Worm (Caenorhabditis elegans) whole organism, late embryonic: ENCODE results near the gene Y71H2AR.2.

Source experiments
- C08G9.2 ChIP-seq: sonication (generic microtip); optimal IDR thresholded peaks from 2 replicates; lab custom pipeline; 2016; ENCODE audit warnings: mild to moderate bottlenecking, missing genetic modification characterization, moderate library complexity, missing compliant biosample characterization
- C38D4.7 ChIP-seq: fragments of 200-800 bp; sonication (Bioruptor generic); optimal IDR thresholded peaks from 2 replicates; lab custom pipeline; 2018; ENCODE audit warnings: mild to moderate bottlenecking, missing genetic modification characterization, moderate library complexity, missing compliant biosample characterization
- K02D7.2 ChIP-seq: sonication (generic microtip); optimal IDR thresholded peaks from 2 replicates; lab custom pipeline; 2017; ENCODE audit warnings: mild to moderate bottlenecking, missing genetic modification characterization, missing compliant biosample characterization
- ama-1 ChIP-seq: fragments of 150-350 bp; optimal IDR thresholded peaks from 2 replicates; lab custom pipeline; 2014
- ceh-19 ChIP-seq: fragments of 200-800 bp; sonication (Bioruptor generic); optimal IDR thresholded peaks from 2 replicates; lab custom pipeline; 2018; ENCODE audit warnings: mild to moderate bottlenecking, missing genetic modification characterization, missing compliant biosample characterization
- ceh-24 ChIP-seq: sonication (generic microtip); optimal IDR thresholded peaks from 2 replicates; lab custom pipeline; 2016; ENCODE audit warnings: mild to moderate bottlenecking, missing genetic modification characterization, missing compliant biosample characterization
- ceh-34 ChIP-seq: sonication (generic microtip); optimal IDR thresholded peaks from 2 replicates; lab custom pipeline; 2016; ENCODE audit warnings: mild to moderate bottlenecking, missing genetic modification characterization, missing compliant biosample characterization
- ceh-48 ChIP-seq: sonication (generic microtip); optimal IDR thresholded peaks from 2 replicates; lab custom pipeline; 2016; ENCODE audit warnings: missing genetic modification characterization, inconsistent platforms, missing compliant biosample characterization
- ceh-6 ChIP-seq: fragments of 200-800 bp; sonication (Bioruptor generic); optimal IDR thresholded peaks from 2 replicates; lab custom pipeline; 2018; ENCODE audit warnings: mild to moderate bottlenecking, missing genetic modification characterization, missing compliant biosample characterization
- che-1 ChIP-seq: sonication (generic microtip); optimal IDR thresholded peaks from 2 replicates; lab custom pipeline; 2016; ENCODE audit warnings: mild to moderate bottlenecking, missing genetic modification characterization, missing compliant biosample characterization
- dve-1 ChIP-seq: sonication (generic microtip); optimal IDR thresholded peaks from 2 replicates; lab custom pipeline; 2017; ENCODE audit warnings: antibody characterized with exemption, mild to moderate bottlenecking, missing genetic modification characterization, missing compliant biosample characterization
- elt-2 ChIP-seq: sonication (generic microtip); optimal IDR thresholded peaks from 2 replicates; lab custom pipeline; 2016; ENCODE audit warnings: missing genetic modification reagents, missing genetic modification characterization, missing compliant biosample characterization
- fax-1 ChIP-seq: sonication (generic microtip); optimal IDR thresholded peaks from 2 replicates; lab custom pipeline; 2016; ENCODE audit warnings: missing genotype, missing genetic modification characterization, missing compliant biosample characterization
- fkh-6 ChIP-seq: sonication (generic microtip); optimal IDR thresholded peaks from 2 replicates; lab custom pipeline; 2016; ENCODE audit warnings: missing genetic modification characterization, missing compliant biosample characterization
- gmeb-2 ChIP-seq: sonication (generic microtip); optimal IDR thresholded peaks from 2 replicates; lab custom pipeline; 2016; ENCODE audit warnings: missing genetic modification characterization, inconsistent platforms, missing compliant biosample characterization
- hlh-30 ChIP-seq: sonication (generic microtip); optimal IDR thresholded peaks from 2 replicates; lab custom pipeline; 2017; ENCODE audit warnings: antibody characterized with exemption, missing genetic modification characterization, missing compliant biosample characterization; ENCODE audit not compliant: insufficient read depth
- hlh-8 ChIP-seq: sonication (generic microtip); optimal IDR thresholded peaks from 2 replicates; lab custom pipeline; 2016; ENCODE audit warnings: missing genotype, missing genetic modification characterization, missing compliant biosample characterization
- lim-6 ChIP-seq: sonication (generic microtip); optimal IDR thresholded peaks from 2 replicates; lab custom pipeline; 2016; ENCODE audit warnings: missing genetic modification characterization, missing compliant biosample characterization
- nfya-1 ChIP-seq: sonication (generic microtip); optimal IDR thresholded peaks from 2 replicates; lab custom pipeline; 2017; ENCODE audit warnings: missing genetic modification characterization, mild to moderate bottlenecking, missing compliant biosample characterization, antibody characterized with exemption, moderate library complexity
- nhr-11 ChIP-seq: fragments of 150-350 bp; optimal IDR thresholded peaks from 2 replicates; lab custom pipeline; 2014; ENCODE audit warnings: missing biosample characterization, missing genetic modification characterization
- nhr-232 ChIP-seq: sonication (generic microtip); optimal IDR thresholded peaks from 2 replicates; lab custom pipeline; 2016; ENCODE audit warnings: missing genetic modification characterization, missing compliant biosample characterization
- pha-2 ChIP-seq: sonication (generic microtip); optimal IDR thresholded peaks from 2 replicates; lab custom pipeline; 2017; ENCODE audit warnings: mild to moderate bottlenecking, missing genetic modification characterization, missing compliant biosample characterization
- pha-4 ChIP-seq: fragments of 150-350 bp; optimal IDR thresholded peaks from 2 replicates; lab custom pipeline; 2018; ENCODE audit warnings: missing biosample characterization, missing genetic modification reagents, missing genetic modification characterization
- pqm-1 ChIP-seq: sonication (generic microtip); optimal IDR thresholded peaks from 2 replicates; lab custom pipeline; 2016; ENCODE audit warnings: missing genetic modification characterization, missing compliant biosample characterization
- pros-1 ChIP-seq: fragments of 150-350 bp; optimal IDR thresholded peaks from 2 replicates; lab custom pipeline; 2014; ENCODE audit warnings: missing biosample characterization, missing genetic modification reagents, missing genetic modification characterization
- ref-2 ChIP-seq: sonication (generic microtip); optimal IDR thresholded peaks from 2 replicates; lab custom pipeline; 2016; ENCODE audit warnings: missing genetic modification characterization, missing compliant biosample characterization
- rnt-1 ChIP-seq: sonication (generic microtip); optimal IDR thresholded peaks from 2 replicates; lab custom pipeline; 2016; ENCODE audit warnings: missing genetic modification characterization, missing compliant biosample characterization
- unc-3 ChIP-seq, 2 experiments: fragments of 200-800 bp in 1 of 2; sonication (Bioruptor generic) in 1 of 2; sonication (generic microtip) in 1 of 2; conservative IDR thresholded peaks in 1 of 2; optimal IDR thresholded peaks in 1 of 2; 2 replicates each; pipeline versions ENCODE4 v1.3.6 to Lab custom; 2016 to 2022; ENCODE audit warnings: missing compliant biosample characterization in 2 of 2, missing genetic modification characterization in 2 of 2, missing genetic modification reagents in 1 of 2
- unc-42 ChIP-seq: sonication (generic microtip); optimal IDR thresholded peaks from 2 replicates; lab custom pipeline; 2016; ENCODE audit warnings: missing genotype, missing genetic modification characterization, missing compliant biosample characterization
- unc-55 ChIP-seq: sonication (generic microtip); optimal IDR thresholded peaks from 2 replicates; lab custom pipeline; 2017; ENCODE audit warnings: missing biosample characterization, missing genetic modification reagents, missing genetic modification characterization
- unc-86 ChIP-seq: sonication (generic microtip); optimal IDR thresholded peaks from 2 replicates; lab custom pipeline; 2016; ENCODE audit warnings: missing genetic modification characterization, missing compliant biosample characterization

The Y71H2AR.2 gene

ce11 chrIII:2811410-2811809 lies 29.3 kb downstream of the Y71H2AR.2 start:
- TF ChIP-seq pqm-1 (tag; lab: Kevin White, UChicago) (no peak), unc-86 (tag; lab: Kevin White, UChicago) (no peak)
- TF ChIP-seq, all 69 proteins: peak for 0

- TF ChIP-seq K02D7.2 (tag; lab: Kevin White, UChicago) (no peak), unc-42 (tag; lab: Kevin White, UChicago) (peak; percentile 52), nfya-1 (peak; percentile 9), fkh-6 (tag; lab: Kevin White, UChicago) (no peak), ceh-34 (tag; lab: Kevin White, UChicago) (no peak)
Measured at ce11 chrIII:2805084-2805483, 35.6 kb downstream of the Y71H2AR.2 start, which contains the start of gene Y71H2AM.3. Y71H2AM.3 (plus strand) TSS chrIII:2805430.

ce11 chrIII:2804461-2804860 lies 36.3 kb downstream of the Y71H2AR.2 start:
- TF ChIP-seq hlh-8 (tag; lab: Kevin White, UChicago) = no peak
- no peak for TF ChIP-seq ceh-19 (GFP tag; lab: Kevin White, UChicago)
- TF ChIP-seq ceh-48 (tag; lab: Kevin White, UChicago) = no peak
- no peak for TF ChIP-seq ceh-6 (GFP tag; lab: Kevin White, UChicago)
- TF ChIP-seq elt-2 (tag; lab: Kevin White, UChicago) = no peak
- TF ChIP-seq hlh-30 (tag; lab: Kevin White, UChicago) = peak; percentile 95
- TF ChIP-seq ama-1 (lab: Kevin White, UChicago) = no peak
- TF ChIP-seq pros-1 = no peak
- TF ChIP-seq fkh-6 (tag; lab: Kevin White, UChicago) = no peak

- TF ChIP-seq C38D4.7 (GFP tag; lab: Kevin White, UChicago) (no peak), unc-3 (GFP tag; conservative IDR thresholded peaks at IDR 0.05; lab: Robert Waterston, UW) (no peak), unc-3 (tag; optimal IDR thresholded peaks at IDR 0.05; lab: Kevin White, UChicago) (no peak), ceh-19 (GFP tag; lab: Kevin White, UChicago) (no peak), pros-1 (no peak), dve-1 (tag; lab: Kevin White, UChicago) (no peak), ref-2 (tag; lab: Kevin White, UChicago) (no peak), elt-2 (tag; lab: Kevin White, UChicago) (no peak), rnt-1 (tag; lab: Kevin White, UChicago) (no peak), unc-86 (tag; lab: Kevin White, UChicago) (no peak), fkh-6 (tag; lab: Kevin White, UChicago) (no peak), ceh-34 (tag; lab: Kevin White, UChicago) (no peak), fax-1 (tag; lab: Kevin White, UChicago) (no peak)
- TF ChIP-seq, all 69 proteins: peak for 0
Measured at ce11 chrIII:2801800-2802515, 38.8 kb downstream of the Y71H2AR.2 start, which contains the start of the genes twk-45 and Y71H2AM.25. twk-45 (minus strand) TSS chrIII:2801900. Y71H2AM.25 (plus strand) TSS chrIII:2802465.

- TF ChIP-seq ceh-24 (no peak), unc-86 (tag; lab: Kevin White, UChicago) (no peak), unc-3 (GFP tag; conservative IDR thresholded peaks at IDR 0.05; lab: Robert Waterston, UW) (no peak), unc-3 (tag; optimal IDR thresholded peaks at IDR 0.05; lab: Kevin White, UChicago) (no peak), gmeb-2 (no peak)
Measured at ce11 chrIII:2800743-2801142, 40.0 kb downstream of the Y71H2AR.2 start.

- no peak for TF ChIP-seq pros-1
- TF ChIP-seq nfya-1 = no peak
- TF ChIP-seq nhr-11 (tag; lab: Kevin White, UChicago) = no peak
- TF ChIP-seq pqm-1 (tag; lab: Kevin White, UChicago) = no peak
- no peak for TF ChIP-seq che-1
- TF ChIP-seq pha-2 (tag; lab: Kevin White, UChicago) = no peak
- TF ChIP-seq unc-3 (GFP tag; conservative IDR thresholded peaks at IDR 0.05; lab: Robert Waterston, UW) = no peak
- TF ChIP-seq unc-3 (tag; optimal IDR thresholded peaks at IDR 0.05; lab: Kevin White, UChicago) = no peak
- TF ChIP-seq unc-55 (GFP tag; lab: Kevin White, UChicago) = no peak
- no peak for TF ChIP-seq gmeb-2
- TF ChIP-seq K02D7.2 (tag; lab: Kevin White, UChicago) = no peak
- no peak for TF ChIP-seq nhr-232 (tag; lab: Kevin White, UChicago)
- no peak for TF ChIP-seq C08G9.2 (tag; lab: Kevin White, UChicago)
- no peak for TF ChIP-seq pha-4 (tag; lab: Kevin White, UChicago)
- TF ChIP-seq lim-6 (tag; lab: Kevin White, UChicago) = no peak
Measured at ce11 chrIII:2795442-2796023, 45.2 kb downstream of the Y71H2AR.2 start.
